Worm (Caenorhabditis elegans) whole organism, early embryonic: Measurements from ENCODE around the gene H41C03.1.

Experiments
- B0310.2 ChIP-seq: sonication (generic microtip); optimal IDR thresholded peaks from 2 replicates; lab custom pipeline; 2016; ENCODE audit warnings: mild to moderate bottlenecking, missing genetic modification characterization, missing compliant biosample characterization
- aly-1 ChIP-seq: sonication (generic microtip); optimal IDR thresholded peaks from 2 replicates; lab custom pipeline; 2016; ENCODE audit warnings: missing genetic modification characterization, missing compliant biosample characterization
- ama-1 ChIP-seq: fragments of 150-350 bp; optimal IDR thresholded peaks from 2 replicates; lab custom pipeline; 2014
- ceh-13 ChIP-seq: fragments of 200-800 bp; sonication (Bioruptor generic); optimal IDR thresholded peaks from 2 replicates; lab custom pipeline; 2018; ENCODE audit warnings: mild to moderate bottlenecking, missing genetic modification characterization, missing compliant biosample characterization
- ceh-36 ChIP-seq: sonication (generic microtip); optimal IDR thresholded peaks from 2 replicates; lab custom pipeline; 2016; ENCODE audit warnings: missing genetic modification characterization, inconsistent platforms, missing compliant biosample characterization
- ets-7 ChIP-seq: sonication (generic microtip); optimal IDR thresholded peaks from 2 replicates; lab custom pipeline; 2016; ENCODE audit warnings: missing genotype, missing genetic modification characterization, missing compliant biosample characterization
- flt-1 ChIP-seq: fragments of 200-800 bp; sonication (Bioruptor generic); IDR thresholded peaks from 2 replicates; pipeline ENCODE4 v1.3.6; 2022; ENCODE audit warnings: missing genetic modification characterization, missing compliant biosample characterization
- hmbx-1 ChIP-seq: sonication (generic microtip); optimal IDR thresholded peaks from 2 replicates; lab custom pipeline; 2016; ENCODE audit warnings: mild to moderate bottlenecking, missing genetic modification characterization, missing compliant biosample characterization
- sea-1 ChIP-seq: fragments of 200-800 bp; sonication (Bioruptor generic); conservative IDR thresholded peaks from 2 replicates; pipeline ENCODE4 v1.3.6; 2022; ENCODE audit warnings: missing genetic modification characterization, missing compliant biosample characterization
- tbx-37 ChIP-seq: fragments of 200-800 bp; sonication (Bioruptor generic); conservative IDR thresholded peaks from 2 replicates; pipeline ENCODE4 v1.3.6; 2022; ENCODE audit warnings: missing genetic modification reagents, missing genetic modification characterization, missing compliant biosample characterization
- tra-4 ChIP-seq: sonication (generic microtip); optimal IDR thresholded peaks from 2 replicates; lab custom pipeline; 2017; ENCODE audit warnings: missing genetic modification characterization, missing compliant biosample characterization

- TF ChIP-seq ceh-36 (tag; lab: Kevin White, UChicago) (no peak), ceh-13 (GFP tag; lab: Kevin White, UChicago) (no peak), B0310.2 (tag; lab: Kevin White, UChicago) (no peak), flt-1 (GFP tag; lab: Robert Waterston, UW) (no peak), ama-1 (lab: Kevin White, UChicago) (no peak), tbx-37 (no peak), hmbx-1 (tag; lab: Kevin White, UChicago) (no peak), aly-1 (tag; lab: Kevin White, UChicago) (no peak), ets-7 (tag; lab: Kevin White, UChicago) (no peak), sea-1 (GFP tag; lab: Robert Waterston, UW) (no peak), tra-4 (tag; lab: Kevin White, UChicago) (no peak)
Measured at ce11 chrII:5880677-5881076, 26.5 kb downstream of the H41C03.1 start.
